Fruit fly (Drosophila melanogaster) whole organism, prepupa: ENCODE data around the gene Pph13.

Experiments used
- Blimp-1 ChIP-seq: fragments of 200-800 bp; sonication (Bioruptor generic); optimal IDR thresholded peaks from 3 replicates; lab custom pipeline; 2017; ENCODE audit warnings: missing biosample characterization, missing genetic modification characterization, mild to moderate bottlenecking, moderate library complexity, missing genetic modification reagents
- CG10631 ChIP-seq: fragments of 200-800 bp; sonication (Bioruptor generic); optimal IDR thresholded peaks from 2 replicates; lab custom pipeline; 2016; ENCODE audit warnings: missing biosample characterization, missing genetic modification characterization
- CG10669 ChIP-seq: fragments of 200-800 bp; sonication (Bioruptor generic); optimal IDR thresholded peaks from 3 replicates; lab custom pipeline; 2018; ENCODE audit warnings: missing biosample characterization, mild to moderate bottlenecking, missing genetic modification characterization, moderate library complexity
- CG11762 ChIP-seq: fragments of 200-800 bp; sonication (Bioruptor generic); optimal IDR thresholded peaks from 3 replicates; lab custom pipeline; 2016; ENCODE audit warnings: missing biosample characterization, missing genetic modification characterization; ENCODE audit not compliant: insufficient read depth
- CG11902 ChIP-seq: fragments of 200-800 bp; sonication (Bioruptor generic); optimal IDR thresholded peaks from 3 replicates; lab custom pipeline; 2016; ENCODE audit warnings: missing biosample characterization, missing genetic modification characterization
- CG15336 ChIP-seq: fragments of 200-800 bp; sonication (Bioruptor generic); IDR thresholded peaks from 2 replicates; pipeline ENCODE4 v1.3.6; 2022; ENCODE audit warnings: missing biosample characterization, missing genetic modification characterization
- CG1621 ChIP-seq: fragments of 200-800 bp; sonication (Bioruptor generic); optimal IDR thresholded peaks from 3 replicates; lab custom pipeline; 2018; ENCODE audit warnings: missing biosample characterization, mild to moderate bottlenecking, missing genetic modification characterization
- CG16779 ChIP-seq: fragments of 200-800 bp; sonication (Bioruptor generic); optimal IDR thresholded peaks from 3 replicates; lab custom pipeline; 2017; ENCODE audit warnings: missing biosample characterization, mild to moderate bottlenecking, missing genetic modification characterization
- CG3032 ChIP-seq: fragments of 200-800 bp; optimal IDR thresholded peaks from 2 replicates; lab custom pipeline; 2019; ENCODE audit warnings: missing biosample characterization, mild to moderate bottlenecking, missing genetic modification characterization, moderate library complexity
- CG34406 ChIP-seq: fragments of 200-800 bp; sonication (Bioruptor generic); optimal IDR thresholded peaks from 3 replicates; lab custom pipeline; 2016; ENCODE audit warnings: missing biosample characterization, missing genetic modification characterization
- CG3919 ChIP-seq: fragments of 200-800 bp; sonication (Bioruptor generic); optimal IDR thresholded peaks from 3 replicates; lab custom pipeline; 2016; ENCODE audit warnings: missing biosample characterization, missing genetic modification characterization
- CG4318 ChIP-seq: fragments of 200-800 bp; sonication (Bioruptor generic); optimal IDR thresholded peaks from 3 replicates; lab custom pipeline; 2017; ENCODE audit warnings: missing biosample characterization, mild to moderate bottlenecking, missing genetic modification characterization
- CG6163 ChIP-seq: fragments of 200-800 bp; sonication (Bioruptor generic); IDR thresholded peaks from 3 replicates; pipeline ENCODE4 v1.3.6; 2022; ENCODE audit warnings: missing biosample characterization, missing genetic modification characterization
- CG6276 ChIP-seq: fragments of 200-800 bp; sonication (Bioruptor generic); optimal IDR thresholded peaks from 2 replicates; lab custom pipeline; 2017; ENCODE audit warnings: missing biosample characterization, mild to moderate bottlenecking, missing genetic modification characterization
- CG6792 ChIP-seq: fragments of 200-800 bp; sonication (Bioruptor generic); optimal IDR thresholded peaks from 3 replicates; lab custom pipeline; 2016; ENCODE audit warnings: missing biosample characterization, missing genetic modification characterization
- CG6808 ChIP-seq: fragments of 200-800 bp; sonication (Bioruptor generic); optimal IDR thresholded peaks from 3 replicates; lab custom pipeline; 2017; ENCODE audit warnings: missing biosample characterization, missing genetic modification characterization, mild to moderate bottlenecking, moderate library complexity, missing genetic modification reagents
- CG6854 ChIP-seq: fragments of 200-800 bp; sonication (Bioruptor generic); optimal IDR thresholded peaks from 2 replicates; lab custom pipeline; 2017; ENCODE audit warnings: missing biosample characterization, mild to moderate bottlenecking, missing genetic modification characterization
- CG7368 ChIP-seq: fragments of 200-800 bp; sonication (Bioruptor generic); optimal IDR thresholded peaks from 3 replicates; lab custom pipeline; 2016; ENCODE audit warnings: missing biosample characterization, missing genetic modification characterization
- CG8119 ChIP-seq: fragments of 200-800 bp; sonication (Bioruptor generic); IDR thresholded peaks from 3 replicates; pipeline ENCODE4 v1.3.6; 2022; ENCODE audit warnings: missing biosample characterization, missing genetic modification characterization
- CG9139 ChIP-seq: fragments of 200-800 bp; sonication (Bioruptor generic); optimal IDR thresholded peaks from 3 replicates; lab custom pipeline; 2017; ENCODE audit warnings: missing biosample characterization, mild to moderate bottlenecking, missing genetic modification characterization
- Eip75B ChIP-seq: fragments of 200-800 bp; sonication (Bioruptor generic); optimal IDR thresholded peaks from 3 replicates; lab custom pipeline; 2016; ENCODE audit warnings: missing biosample characterization, missing genetic modification characterization
- Eip78C ChIP-seq: fragments of 200-800 bp; sonication (Bioruptor generic); peaks from one replicate; lab custom pipeline; 2016; ENCODE audit warnings: missing biosample characterization, missing genetic modification characterization
- Eip93F ChIP-seq: fragments of 200-800 bp; sonication (Bioruptor generic); optimal IDR thresholded peaks from 2 replicates; lab custom pipeline; 2016; ENCODE audit warnings: missing biosample characterization, mild to moderate bottlenecking, missing genetic modification characterization
- Ets21C ChIP-seq: fragments of 200-800 bp; sonication (Bioruptor generic); optimal IDR thresholded peaks from 3 replicates; lab custom pipeline; 2016; ENCODE audit warnings: missing biosample characterization, missing genetic modification characterization
- Ets96B ChIP-seq: fragments of 200-800 bp; optimal IDR thresholded peaks from 2 replicates; lab custom pipeline; 2019; ENCODE audit warnings: missing biosample characterization, mild to moderate bottlenecking, missing genetic modification characterization, moderate library complexity
- Gug ChIP-seq: fragments of 200-800 bp; sonication (Bioruptor generic); IDR thresholded peaks from 2 replicates; pipeline ENCODE4 v1.3.6; 2022; ENCODE audit warnings: missing biosample characterization, missing genetic modification characterization
- Hr38 ChIP-seq: sonication (Bioruptor generic); optimal IDR thresholded peaks from 2 replicates; lab custom pipeline; 2016; ENCODE audit warnings: missing biosample characterization, missing genetic modification characterization
- Hr39 ChIP-seq: fragments of 200-800 bp; sonication (Bioruptor generic); optimal IDR thresholded peaks from 2 replicates; lab custom pipeline; 2016; ENCODE audit warnings: missing biosample characterization, missing genetic modification characterization
- Hr4 ChIP-seq: fragments of 200-800 bp; sonication (Bioruptor generic); optimal IDR thresholded peaks from 3 replicates; lab custom pipeline; 2016; ENCODE audit warnings: missing biosample characterization, missing genetic modification characterization
- Met ChIP-seq: fragments of 200-800 bp; sonication (Bioruptor generic); optimal IDR thresholded peaks from 3 replicates; lab custom pipeline; 2016; ENCODE audit warnings: missing biosample characterization, missing genetic modification characterization
- OdsH ChIP-seq: fragments of 200-800 bp; sonication (Bioruptor generic); optimal IDR thresholded peaks from 3 replicates; lab custom pipeline; 2016; ENCODE audit warnings: missing biosample characterization, missing genetic modification characterization
- Smox ChIP-seq: fragments of 200-800 bp; sonication (Bioruptor generic); optimal IDR thresholded peaks from 3 replicates; lab custom pipeline; 2016; ENCODE audit warnings: missing biosample characterization, missing genetic modification characterization
- Sox102F ChIP-seq: fragments of 200-800 bp; sonication (Bioruptor generic); optimal IDR thresholded peaks from 2 replicates; lab custom pipeline; 2016; ENCODE audit warnings: missing biosample characterization, mild to moderate bottlenecking, missing genetic modification characterization
- Sox14 ChIP-seq: fragments of 200-800 bp; sonication (Bioruptor generic); optimal IDR thresholded peaks from 3 replicates; lab custom pipeline; 2016; ENCODE audit warnings: missing biosample characterization, missing genetic modification characterization
- Sox15 ChIP-seq: fragments of 200-800 bp; sonication (Bioruptor generic); optimal IDR thresholded peaks from 3 replicates; lab custom pipeline; 2016; ENCODE audit warnings: missing biosample characterization, missing genetic modification characterization
- acj6 ChIP-seq: fragments of 200-800 bp; sonication (Bioruptor generic); optimal IDR thresholded peaks from 3 replicates; lab custom pipeline; 2016; ENCODE audit warnings: missing biosample characterization, missing genetic modification characterization
- dac ChIP-seq: fragments of 200-800 bp; sonication (Bioruptor generic); optimal IDR thresholded peaks from 2 replicates; lab custom pipeline; 2017; ENCODE audit warnings: missing biosample characterization, mild to moderate bottlenecking, missing genetic modification characterization
- dsx ChIP-seq: fragments of 200-800 bp; optimal IDR thresholded peaks from 3 replicates; lab custom pipeline; 2019; ENCODE audit warnings: missing biosample characterization, mild to moderate bottlenecking, missing genetic modification characterization, moderate library complexity; ENCODE audit not compliant: poor library complexity, severe bottlenecking
- eg ChIP-seq: fragments of 200-800 bp; sonication (Bioruptor generic); IDR thresholded peaks from 3 replicates; pipeline ENCODE4 v1.3.6; 2022; ENCODE audit warnings: missing biosample characterization, missing genetic modification characterization
- fd59A ChIP-seq: fragments of 200-800 bp; sonication (Bioruptor generic); optimal IDR thresholded peaks from 2 replicates; lab custom pipeline; 2017; ENCODE audit warnings: missing biosample characterization, mild to moderate bottlenecking, missing genetic modification characterization, missing genetic modification reagents
- fd85E ChIP-seq: fragments of 200-800 bp; sonication (Bioruptor generic); optimal IDR thresholded peaks from 3 replicates; lab custom pipeline; 2016; ENCODE audit warnings: missing biosample characterization, missing genetic modification characterization
- lz ChIP-seq: fragments of 200-800 bp; sonication (Bioruptor generic); optimal IDR thresholded peaks from 3 replicates; lab custom pipeline; 2016; ENCODE audit warnings: missing biosample characterization, missing genetic modification characterization
- net ChIP-seq: fragments of 200-800 bp; sonication (Bioruptor generic); optimal IDR thresholded peaks from 3 replicates; lab custom pipeline; 2016; ENCODE audit warnings: missing biosample characterization, missing genetic modification characterization
- salr ChIP-seq, 2 experiments: fragments of 200-800 bp; sonication (Bioruptor generic); optimal IDR thresholded peaks; 3 replicates each; lab custom pipeline; 2016 to 2018; ENCODE audit warnings: missing biosample characterization in 2 of 2, missing genetic modification characterization in 2 of 2, mild to moderate bottlenecking in 1 of 2
- spab ChIP-seq: fragments of 200-800 bp; sonication (Bioruptor generic); optimal IDR thresholded peaks from 2 replicates; lab custom pipeline; 2017; ENCODE audit warnings: missing biosample characterization, mild to moderate bottlenecking, missing genetic modification characterization, missing genetic modification reagents
- ss ChIP-seq, 2 experiments: fragments of 200-800 bp; sonication (Bioruptor generic); optimal IDR thresholded peaks; 2 replicates in 1 of 2; 3 replicates in 1 of 2; lab custom pipeline; 2017 to 2018; ENCODE audit warnings: mild to moderate bottlenecking in 2 of 2, missing biosample characterization in 2 of 2, missing genetic modification characterization in 2 of 2, moderate library complexity in 1 of 2
- svp ChIP-seq: fragments of 200-800 bp; sonication (Bioruptor generic); peaks from one replicate; lab custom pipeline; 2016; ENCODE audit warnings: missing biosample characterization, missing genetic modification characterization
- topi ChIP-seq: fragments of 200-800 bp; sonication (Bioruptor generic); optimal IDR thresholded peaks from 3 replicates; lab custom pipeline; 2016; ENCODE audit warnings: missing biosample characterization, missing genetic modification characterization

Pph13 gene

DNA sequence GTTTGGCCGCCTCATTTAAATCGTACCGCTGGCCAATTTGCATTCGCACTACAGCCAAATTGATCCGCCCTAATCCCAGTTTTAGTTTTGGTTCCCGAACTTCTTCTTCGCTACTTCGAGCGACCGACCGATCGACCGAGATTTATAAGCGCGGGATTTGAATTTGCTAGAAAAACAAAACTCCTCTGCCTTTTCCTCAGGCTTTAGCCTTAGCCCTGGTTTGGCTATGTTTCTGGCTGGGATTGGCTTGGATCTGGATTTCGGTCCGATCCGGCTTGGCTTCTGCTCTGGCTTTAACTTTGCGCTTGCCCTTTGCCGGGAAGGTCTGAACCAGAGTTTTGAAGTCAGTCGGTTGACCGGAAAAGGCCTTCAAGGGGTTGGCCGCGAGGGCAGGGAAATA lies 24.6 kb downstream of the Pph13 start:
- TF ChIP-seq Gug (GFP tag; lab: Robert Waterston, UW) (no peak), lz (GFP tag; lab: Kevin White, UChicago) (no peak), CG1621 (tag; lab: Kevin White, UChicago) (no peak), Blimp-1 (GFP tag; lab: Kevin White, UChicago) (no peak), CG4318 (GFP tag; lab: Kevin White, UChicago) (no peak), fd59A (GFP tag; lab: Kevin White, UChicago) (no peak), dsx (GFP tag; lab: Kevin White, UChicago) (no peak), CG7368 (GFP tag; lab: Kevin White, UChicago) (no peak), Ets21C (GFP tag; lab: Kevin White, UChicago) (no peak), Ets96B (tag; lab: Kevin White, UChicago) (no peak), CG6854 (GFP tag; lab: Kevin White, UChicago) (no peak), CG6276 (GFP tag; lab: Kevin White, UChicago) (no peak), CG6163 (GFP tag; lab: Robert Waterston, UW) (no peak), CG34406 (no peak), OdsH (GFP tag; lab: Kevin White, UChicago) (no peak), Eip78C (no peak), svp (GFP tag; lab: Kevin White, UChicago) (no peak), Smox (GFP tag; lab: Kevin White, UChicago) (no peak), CG16779 (tag; lab: Kevin White, UChicago) (no peak), CG6808 (GFP tag; lab: Kevin White, UChicago) (no peak)

DNA sequence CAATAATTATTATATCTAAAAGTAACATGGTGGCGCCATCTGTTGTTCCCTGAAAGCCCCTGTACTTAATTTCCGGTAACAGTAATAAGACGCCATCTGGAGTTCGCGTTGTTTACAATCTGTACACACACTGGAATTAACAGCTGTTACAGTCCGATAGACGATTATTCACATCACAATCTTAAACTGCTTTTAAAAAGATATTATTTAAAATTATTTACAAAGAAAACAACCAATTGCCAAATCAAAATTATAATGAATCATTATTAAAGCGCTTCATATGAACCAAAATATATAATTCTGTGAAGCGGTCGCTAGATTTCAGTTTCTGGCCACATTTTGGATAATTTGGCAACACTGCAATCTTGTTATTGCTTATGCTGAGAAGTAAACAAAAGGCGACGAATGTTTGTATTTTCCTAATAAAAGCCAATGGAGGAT lies 25.2 kb downstream of the Pph13 start, which contains the start of gene CG13689:
CG13689 (plus strand) TSS at position 375 of the 441 bp plus-strand sequence.
- TF ChIP-seq dac (GFP tag; lab: Kevin White, UChicago) (no peak), Eip93F (no peak), CG8119 (GFP tag; lab: Robert Waterston, UW) (no peak), Sox15 (GFP tag; lab: Kevin White, UChicago) (no peak), CG10669 (GFP tag; lab: Kevin White, UChicago) (no peak), CG34406 (no peak), Eip75B (peak; percentile 11), CG15336 (GFP tag; lab: Robert Waterston, UW) (no peak), dsx (GFP tag; lab: Kevin White, UChicago) (no peak), CG3919 (GFP tag; lab: Kevin White, UChicago) (peak; percentile 27), Hr39 (GFP tag; lab: Kevin White, UChicago) (peak; percentile 51), CG4318 (GFP tag; lab: Kevin White, UChicago) (no peak), Gug (GFP tag; lab: Robert Waterston, UW) (no peak), Eip78C (peak; percentile 82), CG3032 (no peak), CG10631 (GFP tag; lab: Kevin White, UChicago) (peak; percentile 46), topi (GFP tag; lab: Kevin White, UChicago) (peak; percentile 28), CG7368 (GFP tag; lab: Kevin White, UChicago) (no peak), ss (GFP tag; optimal IDR thresholded peaks at IDR 0.05; lab: Kevin White, UChicago) (no peak), CG6276 (GFP tag; lab: Kevin White, UChicago) (no peak), Hr4 (peak; percentile 58), net (GFP tag; lab: Kevin White, UChicago) (peak; percentile 1), acj6 (GFP tag; lab: Kevin White, UChicago) (peak; percentile 31), CG11762 (GFP tag; lab: Kevin White, UChicago) (no peak), Sox14 (GFP tag; lab: Kevin White, UChicago) (peak; percentile 46), salr (GFP tag; optimal IDR thresholded peaks at IDR 0.05; lab: Kevin White, UChicago) (no peak), CG6163 (GFP tag; lab: Robert Waterston, UW) (no peak), fd85E (no peak), spab (GFP tag; lab: Kevin White, UChicago) (no peak), Sox102F (GFP tag; lab: Kevin White, UChicago) (no peak), lz (GFP tag; lab: Kevin White, UChicago) (peak; percentile 44), Met (GFP tag; lab: Kevin White, UChicago) (peak; percentile 53), Hr38 (GFP tag; lab: Kevin White, UChicago) (no peak), Ets96B (tag; lab: Kevin White, UChicago) (no peak), OdsH (GFP tag; lab: Kevin White, UChicago) (peak; percentile 34), CG6792 (peak; percentile 10), CG11902 (GFP tag; lab: Kevin White, UChicago) (no peak), Smox (GFP tag; lab: Kevin White, UChicago) (peak; percentile 17), eg (GFP tag; lab: Robert Waterston, UW) (no peak), CG9139 (GFP tag; lab: Kevin White, UChicago) (no peak)
